Worm (Caenorhabditis elegans) whole organism, L3 larva: ENCODE data around the gene Y46G5A.47.

Experiments used
- ZK546.5 ChIP-seq: sonication (generic microtip); optimal IDR thresholded peaks from 2 replicates; lab custom pipeline; 2017; ENCODE audit warnings: missing biosample characterization, missing genetic modification characterization
- aly-2 ChIP-seq: fragments of 150-350 bp; optimal IDR thresholded peaks from 2 replicates; lab custom pipeline; 2014; ENCODE audit warnings: missing biosample characterization, missing genetic modification characterization
- ceh-82 ChIP-seq: fragments of 150-350 bp; optimal IDR thresholded peaks from 2 replicates; lab custom pipeline; 2014; ENCODE audit warnings: missing biosample characterization, missing genetic modification characterization
- egl-27 ChIP-seq: sonication (generic microtip); optimal IDR thresholded peaks from 4 replicates; lab custom pipeline; 2017; ENCODE audit warnings: missing biosample characterization, missing genetic modification reagents, missing genetic modification characterization
- elt-3 ChIP-seq, 3 experiments: fragments of 150-350 bp in 1 of 3; sonication (generic microtip) in 2 of 3; optimal IDR thresholded peaks; 2 replicates in 2 of 3; 4 replicates in 1 of 3; lab custom pipeline; 2014 to 2017; ENCODE audit warnings: missing biosample characterization in 3 of 3, missing genetic modification characterization in 3 of 3
- lin-15B ChIP-seq: fragments of 150-350 bp; optimal IDR thresholded peaks from 2 replicates; lab custom pipeline; 2014; ENCODE audit warnings: missing biosample characterization, missing genetic modification characterization
- mdl-1 ChIP-seq: fragments of 150-350 bp; optimal IDR thresholded peaks from 2 replicates; lab custom pipeline; 2014; ENCODE audit warnings: missing biosample characterization, missing genetic modification characterization
- nhr-12 ChIP-seq: fragments of 150-350 bp; optimal IDR thresholded peaks from 2 replicates; lab custom pipeline; 2014; ENCODE audit warnings: missing biosample characterization, missing genetic modification characterization
- nhr-76 ChIP-seq: fragments of 150-350 bp; sonication (generic microtip); optimal IDR thresholded peaks from 5 replicates; lab custom pipeline; 2014; ENCODE audit warnings: missing biosample characterization, missing genetic modification characterization
- nhr-77 ChIP-seq: fragments of 150-350 bp; optimal IDR thresholded peaks from 2 replicates; lab custom pipeline; 2014; ENCODE audit warnings: missing biosample characterization, missing genetic modification characterization
- skn-1 ChIP-seq: fragments of 150-350 bp; optimal IDR thresholded peaks from 2 replicates; lab custom pipeline; 2014; ENCODE audit warnings: missing biosample characterization, missing genetic modification characterization
- unc-39 ChIP-seq: sonication (generic microtip); optimal IDR thresholded peaks from 4 replicates; lab custom pipeline; 2017; ENCODE audit warnings: missing biosample characterization, missing genetic modification characterization
- unc-62 ChIP-seq: fragments of 150-350 bp; sonication (generic microtip); optimal IDR thresholded peaks from 4 replicates; lab custom pipeline; 2014; ENCODE audit warnings: missing biosample characterization, missing genetic modification reagents, missing genetic modification characterization

- no peak for TF ChIP-seq elt-3 (tag; optimal IDR thresholded peaks at IDR 0.05; lab: Kevin White, UChicago)
- no peak for TF ChIP-seq nhr-77 (tag; lab: Kevin White, UChicago)
- no peak for TF ChIP-seq unc-62 (GFP tag; lab: Kevin White, UChicago)
- TF ChIP-seq lin-15B (tag; lab: Kevin White, UChicago): peak; percentile 85
- TF ChIP-seq skn-1 (tag; lab: Kevin White, UChicago): peak; percentile 93
- TF ChIP-seq mdl-1 (tag; lab: Kevin White, UChicago): no peak
- TF ChIP-seq unc-39 (tag; lab: Kevin White, UChicago): no peak
- no peak for TF ChIP-seq nhr-76 (tag; lab: Kevin White, UChicago)
- no peak for TF ChIP-seq aly-2 (tag; lab: Kevin White, UChicago)
- TF ChIP-seq egl-27 (tag; lab: Kevin White, UChicago): no peak
- TF ChIP-seq nhr-12 (tag; lab: Kevin White, UChicago): no peak
- TF ChIP-seq ceh-82: no peak
- TF ChIP-seq ZK546.5 (tag; lab: Kevin White, UChicago): no peak
Observed at ce11 chrII:12768167-12768712, 36.9 kb downstream of the Y46G5A.47 start, which contains the start of the genes vps-2 and tiar-2.
